Worm (Caenorhabditis elegans) whole organism, L2 larva: Measurements from ENCODE around the gene str-199.

Experiments
- aly-2 ChIP-seq: fragments of 150-350 bp; optimal IDR thresholded peaks from 2 replicates; lab custom pipeline; 2014; ENCODE audit warnings: missing biosample characterization, missing genetic modification characterization
- blmp-1 ChIP-seq: sonication (generic microtip); optimal IDR thresholded peaks from 2 replicates; lab custom pipeline; 2017; ENCODE audit warnings: missing genetic modification characterization, mild to moderate bottlenecking, missing compliant biosample characterization, antibody characterized with exemption, moderate library complexity; ENCODE audit not compliant: insufficient read depth
- elt-3 ChIP-seq: sonication (generic microtip); optimal IDR thresholded peaks from 2 replicates; lab custom pipeline; 2017; ENCODE audit warnings: missing biosample characterization, missing genetic modification characterization
- lin-11 ChIP-seq: fragments of 150-350 bp; sonication (generic microtip); optimal IDR thresholded peaks from 2 replicates; lab custom pipeline; 2014; ENCODE audit warnings: missing biosample characterization, missing genetic modification characterization, inconsistent platforms, mixed read lengths
- lin-13 ChIP-seq: fragments of 150-350 bp; optimal IDR thresholded peaks from 2 replicates; lab custom pipeline; 2014; ENCODE audit warnings: missing biosample characterization, missing genetic modification reagents, missing genetic modification characterization
- mbf-1 ChIP-seq: sonication (generic microtip); optimal IDR thresholded peaks from 2 replicates; lab custom pipeline; 2017; ENCODE audit warnings: missing biosample characterization, missing genetic modification characterization
- nhr-11 ChIP-seq: fragments of 150-350 bp; optimal IDR thresholded peaks from 2 replicates; lab custom pipeline; 2014; ENCODE audit warnings: missing biosample characterization, missing genetic modification characterization

- TF ChIP-seq elt-3 (tag; lab: Kevin White, UChicago) = no peak
- TF ChIP-seq aly-2 (tag; lab: Kevin White, UChicago) = no peak
- TF ChIP-seq mbf-1 (tag; lab: Kevin White, UChicago) = no peak
- no peak for TF ChIP-seq lin-11 (tag; lab: Kevin White, UChicago)
- TF ChIP-seq lin-13 = no peak
- no peak for TF ChIP-seq nhr-11
- no peak for TF ChIP-seq blmp-1 (tag; lab: Kevin White, UChicago)
Measured at ce11 chrV:17182045-17182444, 8.3 kb downstream of the str-199 start, which contains the start of gene srh-159.
